Worm (Caenorhabditis elegans) whole organism, late embryonic: ENCODE results near the gene str-20.

Experiments
- ceh-2 ChIP-seq: sonication (generic microtip); optimal IDR thresholded peaks from 2 replicates; lab custom pipeline; 2016; ENCODE audit warnings: missing genotype, missing genetic modification characterization, missing compliant biosample characterization
- ceh-9 ChIP-seq: sonication (generic microtip); optimal IDR thresholded peaks from 2 replicates; lab custom pipeline; 2016; ENCODE audit warnings: mild to moderate bottlenecking, missing genetic modification characterization, inconsistent platforms, missing compliant biosample characterization
- fkh-10 ChIP-seq: fragments of 150-350 bp; optimal IDR thresholded peaks from 2 replicates; lab custom pipeline; 2014; ENCODE audit warnings: missing biosample characterization, missing genetic modification reagents, missing genetic modification characterization
- gmeb-2 ChIP-seq: sonication (generic microtip); optimal IDR thresholded peaks from 2 replicates; lab custom pipeline; 2016; ENCODE audit warnings: missing genetic modification characterization, inconsistent platforms, missing compliant biosample characterization
- hlh-15 ChIP-seq: sonication (generic microtip); optimal IDR thresholded peaks from 2 replicates; lab custom pipeline; 2016; ENCODE audit warnings: missing genetic modification characterization, missing compliant biosample characterization
- hlh-6 ChIP-seq: sonication (generic microtip); optimal IDR thresholded peaks from 2 replicates; lab custom pipeline; 2016; ENCODE audit warnings: missing genotype, missing genetic modification characterization, missing compliant biosample characterization
- hlh-8 ChIP-seq: sonication (generic microtip); optimal IDR thresholded peaks from 2 replicates; lab custom pipeline; 2016; ENCODE audit warnings: missing genotype, missing genetic modification characterization, missing compliant biosample characterization
- madf-2 ChIP-seq: sonication (generic microtip); optimal IDR thresholded peaks from 2 replicates; lab custom pipeline; 2017; ENCODE audit warnings: missing genetic modification characterization, missing compliant biosample characterization
- nfya-1 ChIP-seq: sonication (generic microtip); optimal IDR thresholded peaks from 2 replicates; lab custom pipeline; 2017; ENCODE audit warnings: missing genetic modification characterization, mild to moderate bottlenecking, missing compliant biosample characterization, antibody characterized with exemption, moderate library complexity
- nhr-11 ChIP-seq: fragments of 150-350 bp; optimal IDR thresholded peaks from 2 replicates; lab custom pipeline; 2014; ENCODE audit warnings: missing biosample characterization, missing genetic modification characterization
- pqm-1 ChIP-seq: sonication (generic microtip); optimal IDR thresholded peaks from 2 replicates; lab custom pipeline; 2016; ENCODE audit warnings: missing genetic modification characterization, missing compliant biosample characterization
- sox-2 ChIP-seq: fragments of 200-800 bp; sonication (Bioruptor generic); IDR thresholded peaks from 2 replicates; pipeline ENCODE4 v1.3.6; 2022; ENCODE audit warnings: missing genetic modification reagents, missing genetic modification characterization, missing compliant biosample characterization
- tbx-2 ChIP-seq: sonication (generic microtip); optimal IDR thresholded peaks from 2 replicates; lab custom pipeline; 2016; ENCODE audit warnings: missing genetic modification characterization, missing compliant biosample characterization

DNA sequence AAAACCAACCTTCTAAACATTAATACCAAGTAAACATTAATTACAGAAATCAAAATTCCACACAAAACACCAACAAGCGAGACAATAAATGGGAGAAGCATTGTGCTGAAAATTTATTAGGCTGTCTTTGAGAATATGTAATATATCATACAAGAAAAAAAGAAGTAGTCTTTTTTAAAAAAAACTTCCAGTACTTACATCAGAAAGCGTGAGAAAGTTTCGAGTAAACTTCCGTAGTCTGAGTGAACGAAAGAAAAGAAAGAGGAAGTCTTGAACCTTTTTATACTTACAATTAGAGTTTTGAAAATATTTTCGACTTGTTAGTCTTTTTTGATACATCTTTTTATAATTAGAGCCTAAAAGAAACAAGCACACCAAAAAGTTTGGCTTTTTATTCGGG, 36.5 kb upstream of the str-20 start, which contains the start of gene srbc-40:
- TF ChIP-seq gmeb-2 (tag; lab: Kevin White, UChicago) (no peak), fkh-10 (GFP tag; lab: Kevin White, UChicago) (no peak), ceh-9 (tag; lab: Kevin White, UChicago) (no peak), pqm-1 (tag; lab: Kevin White, UChicago) (no peak), tbx-2 (tag; lab: Kevin White, UChicago) (no peak), ceh-2 (tag; lab: Kevin White, UChicago) (no peak), madf-2 (tag; lab: Kevin White, UChicago) (no peak), hlh-15 (tag; lab: Kevin White, UChicago) (no peak), hlh-6 (no peak), sox-2 (GFP tag; lab: Robert Waterston, UW) (no peak), nhr-11 (tag; lab: Kevin White, UChicago) (no peak), hlh-8 (no peak), nfya-1 (tag; lab: Kevin White, UChicago) (no peak)
